Worm (Caenorhabditis elegans): ENCODE data around the gene Y116F11B.7.

ce11 chrV:19856933-19857332, 8.8 kb downstream of the Y116F11B.7 start:
- TF ChIP-seq fos-1 (tag; optimal IDR thresholded peaks at IDR 0.05) (no peak), skn-1 (tag; optimal IDR thresholded peaks at IDR 0.05) (no peak), ama-1 (optimal IDR thresholded peaks at IDR 0.05) (no peak), mab-5 (tag; optimal IDR thresholded peaks at IDR 0.05) (no peak), nhr-21 (tag; optimal IDR thresholded peaks at IDR 0.05) (no peak), snpc-4 (tag; optimal IDR thresholded peaks at IDR 0.05) (no peak), C34F6.9 (tag; optimal IDR thresholded peaks at IDR 0.05) (no peak), lin-11 (tag; optimal IDR thresholded peaks at IDR 0.05) (no peak), dmd-4 (tag; optimal IDR thresholded peaks at IDR 0.05) (no peak)

All from whole organism, L2 larva.